Fruit fly (Drosophila melanogaster): ENCODE measurements around the gene Akh.

dm6 chr3L:4132585-4132984 lies 8.7 kb upstream of the Akh start:
- TF ChIP-seq psq (optimal IDR thresholded peaks at IDR 0.05), result no peak
- TF ChIP-seq usp (GFP tag; optimal IDR thresholded peaks at IDR 0.05), result no peak
- no peak for TF ChIP-seq Dll (optimal IDR thresholded peaks at IDR 0.05)
- TF ChIP-seq EcR (GFP tag; optimal IDR thresholded peaks at IDR 0.05), result no peak
- TF ChIP-seq CG8478 (optimal IDR thresholded peaks at IDR 0.05), result no peak
- no peak for TF ChIP-seq pan (optimal IDR thresholded peaks at IDR 0.05)

All from whole organism.